Worm (Caenorhabditis elegans) whole organism, L3 larva: ENCODE results near the gene C53B4.2.

Experiments used
- R02D3.7 ChIP-seq: fragments of 150-350 bp; optimal IDR thresholded peaks from 2 replicates; lab custom pipeline; 2014; ENCODE audit warnings: missing biosample characterization, missing genetic modification characterization
- ZK546.5 ChIP-seq: sonication (generic microtip); optimal IDR thresholded peaks from 2 replicates; lab custom pipeline; 2017; ENCODE audit warnings: missing biosample characterization, missing genetic modification characterization
- aly-2 ChIP-seq: fragments of 150-350 bp; optimal IDR thresholded peaks from 2 replicates; lab custom pipeline; 2014; ENCODE audit warnings: missing biosample characterization, missing genetic modification characterization
- ceh-16 ChIP-seq: sonication (generic microtip); optimal IDR thresholded peaks from 2 replicates; lab custom pipeline; 2017; ENCODE audit warnings: missing biosample characterization, missing genetic modification characterization
- ceh-9 ChIP-seq: sonication (generic microtip); optimal IDR thresholded peaks from 2 replicates; lab custom pipeline; 2018; ENCODE audit warnings: missing biosample characterization, missing genetic modification characterization
- egl-27 ChIP-seq: sonication (generic microtip); optimal IDR thresholded peaks from 4 replicates; lab custom pipeline; 2017; ENCODE audit warnings: missing biosample characterization, missing genetic modification reagents, missing genetic modification characterization
- egl-5 ChIP-seq: fragments of 150-350 bp; optimal IDR thresholded peaks from 2 replicates; lab custom pipeline; 2017; ENCODE audit warnings: missing biosample characterization, missing genetic modification reagents, missing genetic modification characterization, inconsistent platforms
- elt-2 ChIP-seq: sonication (generic microtip); optimal IDR thresholded peaks from 2 replicates; lab custom pipeline; 2016; ENCODE audit warnings: missing genetic modification reagents, mild to moderate bottlenecking, missing genetic modification characterization, missing compliant biosample characterization
- elt-3 ChIP-seq, 3 experiments: fragments of 150-350 bp in 1 of 3; sonication (generic microtip) in 2 of 3; optimal IDR thresholded peaks; 2 replicates in 2 of 3; 4 replicates in 1 of 3; lab custom pipeline; 2014 to 2017; ENCODE audit warnings: missing biosample characterization in 3 of 3, missing genetic modification characterization in 3 of 3
- eor-1 ChIP-seq, 2 experiments: fragments of 150-350 bp; optimal IDR thresholded peaks; 2 replicates each; lab custom pipeline; 2014 to 2018; ENCODE audit warnings: missing biosample characterization in 2 of 2, missing genetic modification characterization in 2 of 2
- fkh-10 ChIP-seq: sonication (generic microtip); optimal IDR thresholded peaks from 2 replicates; lab custom pipeline; 2017; ENCODE audit warnings: missing biosample characterization, missing genetic modification reagents, missing genetic modification characterization
- fkh-2 ChIP-seq: fragments of 150-350 bp; optimal IDR thresholded peaks from 2 replicates; lab custom pipeline; 2014; ENCODE audit warnings: missing biosample characterization, missing genetic modification reagents, missing genetic modification characterization
- fos-1 ChIP-seq: fragments of 150-350 bp; optimal IDR thresholded peaks from 2 replicates; lab custom pipeline; 2014; ENCODE audit warnings: missing biosample characterization, missing genetic modification characterization
- hmg-11 ChIP-seq: sonication (generic microtip); optimal IDR thresholded peaks from 2 replicates; lab custom pipeline; 2016; ENCODE audit warnings: missing genetic modification characterization, missing compliant biosample characterization
- jun-1 ChIP-seq: fragments of 150-350 bp; optimal IDR thresholded peaks from 2 replicates; lab custom pipeline; 2014; ENCODE audit warnings: missing biosample characterization, missing genetic modification reagents, missing genetic modification characterization
- lin-39 ChIP-seq: fragments of 150-350 bp; optimal IDR thresholded peaks from 2 replicates; lab custom pipeline; 2018; ENCODE audit warnings: missing biosample characterization, missing genetic modification reagents, missing genetic modification characterization
- lsy-12 ChIP-seq: sonication (generic microtip); optimal IDR thresholded peaks from 2 replicates; lab custom pipeline; 2016; ENCODE audit warnings: mild to moderate bottlenecking, missing genetic modification characterization, missing compliant biosample characterization
- mdl-1 ChIP-seq: fragments of 150-350 bp; optimal IDR thresholded peaks from 2 replicates; lab custom pipeline; 2014; ENCODE audit warnings: missing biosample characterization, missing genetic modification characterization
- mml-1 ChIP-seq: fragments of 150-350 bp; sonication (generic microtip); optimal IDR thresholded peaks from 3 replicates; lab custom pipeline; 2014; ENCODE audit warnings: missing biosample characterization, missing genetic modification characterization
- nhr-11 ChIP-seq: fragments of 150-350 bp; optimal IDR thresholded peaks from 2 replicates; lab custom pipeline; 2014; ENCODE audit warnings: missing biosample characterization, missing genetic modification characterization
- nhr-12 ChIP-seq: fragments of 150-350 bp; optimal IDR thresholded peaks from 2 replicates; lab custom pipeline; 2014; ENCODE audit warnings: missing biosample characterization, missing genetic modification characterization
- nhr-23 ChIP-seq: fragments of 150-350 bp; optimal IDR thresholded peaks from 2 replicates; lab custom pipeline; 2014; ENCODE audit warnings: missing biosample characterization, missing genetic modification reagents, missing genetic modification characterization
- nhr-28 ChIP-seq: fragments of 150-350 bp; optimal IDR thresholded peaks from 2 replicates; lab custom pipeline; 2014; ENCODE audit warnings: missing biosample characterization, missing genetic modification characterization
- pha-4 ChIP-seq: fragments of 150-350 bp; optimal IDR thresholded peaks from 2 replicates; lab custom pipeline; 2014; ENCODE audit warnings: missing biosample characterization, missing genetic modification reagents, missing genetic modification characterization
- pqm-1 ChIP-seq: fragments of 150-350 bp; optimal IDR thresholded peaks from 2 replicates; lab custom pipeline; 2017; ENCODE audit warnings: missing biosample characterization, missing genetic modification characterization, inconsistent platforms
- snpc-4 ChIP-seq: fragments of 150-350 bp; optimal IDR thresholded peaks from 2 replicates; lab custom pipeline; 2014; ENCODE audit warnings: missing biosample characterization, missing genetic modification characterization
- tbx-2 ChIP-seq: sonication (generic microtip); optimal IDR thresholded peaks from 2 replicates; lab custom pipeline; 2016; ENCODE audit warnings: mild to moderate bottlenecking, missing genetic modification characterization, missing compliant biosample characterization
- unc-39 ChIP-seq: sonication (generic microtip); optimal IDR thresholded peaks from 4 replicates; lab custom pipeline; 2017; ENCODE audit warnings: missing biosample characterization, missing genetic modification characterization
- unc-62 ChIP-seq: fragments of 150-350 bp; sonication (generic microtip); optimal IDR thresholded peaks from 4 replicates; lab custom pipeline; 2014; ENCODE audit warnings: missing biosample characterization, missing genetic modification reagents, missing genetic modification characterization
- zag-1 ChIP-seq: fragments of 150-350 bp; optimal IDR thresholded peaks from 2 replicates; lab custom pipeline; 2014; ENCODE audit warnings: missing biosample characterization, missing genetic modification characterization
- ztf-11 ChIP-seq: fragments of 150-350 bp; optimal IDR thresholded peaks from 2 replicates; lab custom pipeline; 2014; ENCODE audit warnings: missing biosample characterization, missing genetic modification characterization
- ztf-4 ChIP-seq: fragments of 150-350 bp; optimal IDR thresholded peaks from 2 replicates; lab custom pipeline; 2014; ENCODE audit warnings: missing biosample characterization, missing genetic modification characterization

Gene C53B4.2

DNA sequence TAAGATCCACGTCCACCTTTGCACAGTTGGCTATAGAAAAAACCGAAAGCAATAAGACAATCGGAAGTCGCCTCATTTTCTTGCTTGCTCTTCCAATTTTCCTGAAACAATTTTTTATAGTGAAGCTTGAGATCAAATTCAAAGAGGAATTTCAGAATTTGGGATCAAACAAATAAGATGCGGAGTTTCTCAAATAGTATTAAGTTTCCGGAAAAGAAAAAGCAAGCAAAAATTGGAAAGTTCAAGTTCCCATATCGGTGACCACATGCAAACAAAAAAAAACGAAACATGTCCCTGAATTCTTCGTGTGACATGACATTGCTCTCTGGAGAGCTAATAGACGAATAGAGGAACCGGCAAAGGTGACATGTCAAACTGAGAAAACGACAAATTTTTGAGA, 39.3 kb downstream of the C53B4.2 start, which contains the start of gene unc-129:
Gene unc-129 (minus strand): TSS at position 101 of the 400 bp plus-strand sequence.
- no peak for TF ChIP-seq ceh-9 (tag; lab: Kevin White, UChicago)
- TF ChIP-seq eor-1 (tag; optimal IDR thresholded peaks at IDR 0.05; lab: Kevin White, UChicago), result no peak
- TF ChIP-seq elt-3 (tag; optimal IDR thresholded peaks at IDR 0.05; lab: Kevin White, UChicago), result no peak
- TF ChIP-seq lsy-12 (tag; lab: Kevin White, UChicago), result no peak
- TF ChIP-seq ztf-4, result no peak
- no peak for TF ChIP-seq egl-5 (tag; lab: Kevin White, UChicago)
- no peak for TF ChIP-seq tbx-2
- no peak for TF ChIP-seq nhr-28 (tag; lab: Kevin White, UChicago)
- no peak for TF ChIP-seq hmg-11
- TF ChIP-seq pha-4 (tag; lab: Kevin White, UChicago), result no peak
- TF ChIP-seq fkh-2 (tag; lab: Kevin White, UChicago), result no peak
- no peak for TF ChIP-seq lin-39 (tag; lab: Kevin White, UChicago)
- TF ChIP-seq fkh-10 (GFP tag; lab: Kevin White, UChicago), result no peak
- TF ChIP-seq zag-1 (tag; lab: Kevin White, UChicago), result no peak
- TF ChIP-seq nhr-11 (tag; lab: Kevin White, UChicago), result no peak
- TF ChIP-seq R02D3.7 (tag; lab: Kevin White, UChicago), result no peak
- TF ChIP-seq ztf-11 (tag; lab: Kevin White, UChicago), result no peak
- TF ChIP-seq, all 47 proteins: peak for 0

DNA sequence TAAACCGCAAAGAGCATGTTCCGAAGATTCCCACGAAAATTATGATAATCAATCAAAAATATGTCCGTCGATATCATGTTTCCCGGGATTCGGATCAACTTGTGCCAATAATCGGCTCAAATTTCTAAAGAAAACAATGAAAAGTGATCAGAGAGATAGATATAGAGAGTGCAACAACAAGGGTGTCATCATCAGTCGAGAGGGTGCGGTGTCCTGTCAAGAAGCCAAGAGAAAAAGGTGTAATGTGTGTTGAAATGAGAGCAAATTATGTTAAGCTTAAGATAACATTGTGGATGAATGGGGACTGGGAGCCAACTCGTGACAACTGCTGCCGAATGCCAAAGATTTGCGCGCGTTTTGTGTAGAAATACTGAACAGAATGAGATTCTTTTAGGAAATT, 42.0 kb downstream of the C53B4.2 start:
- no peak for TF ChIP-seq jun-1 (tag; lab: Kevin White, UChicago)
- no peak for TF ChIP-seq lin-39 (tag; lab: Kevin White, UChicago)
- no peak for TF ChIP-seq lsy-12 (tag; lab: Kevin White, UChicago)
- TF ChIP-seq egl-27 (tag; lab: Kevin White, UChicago), result no peak
- no peak for TF ChIP-seq fos-1 (tag; lab: Kevin White, UChicago)

DNA sequence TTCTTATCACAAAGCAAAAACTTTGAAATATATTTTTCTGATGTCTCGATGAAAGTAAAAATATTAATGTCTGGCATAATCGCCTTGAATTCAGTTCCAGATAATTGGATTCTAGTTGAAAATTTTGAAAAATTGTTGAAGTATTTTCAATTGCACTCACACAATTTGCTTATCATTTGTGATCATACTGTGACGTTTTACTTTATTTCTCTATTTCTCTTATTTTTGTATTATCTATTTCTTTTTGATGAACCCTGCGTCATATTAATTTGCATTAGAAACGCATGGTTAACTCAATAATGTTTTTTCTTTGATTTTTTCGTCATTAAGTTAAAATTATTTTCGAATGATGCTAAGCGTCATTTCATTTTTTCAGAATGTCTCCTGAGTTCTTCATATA, 44.3 kb downstream of the C53B4.2 start, which contains the start of gene C53D6.11:
Gene C53D6.11 (plus strand): TSS at position 328 of the 400 bp plus-strand sequence.
- TF ChIP-seq pqm-1 (peak; percentile 13), elt-2 (tag; lab: Kevin White, UChicago) (peak; percentile 67), fos-1 (tag; lab: Kevin White, UChicago) (no peak), nhr-12 (tag; lab: Kevin White, UChicago) (no peak), pha-4 (tag; lab: Kevin White, UChicago) (peak; percentile 30)
- TF ChIP-seq, all 47 proteins: peak for 3

DNA sequence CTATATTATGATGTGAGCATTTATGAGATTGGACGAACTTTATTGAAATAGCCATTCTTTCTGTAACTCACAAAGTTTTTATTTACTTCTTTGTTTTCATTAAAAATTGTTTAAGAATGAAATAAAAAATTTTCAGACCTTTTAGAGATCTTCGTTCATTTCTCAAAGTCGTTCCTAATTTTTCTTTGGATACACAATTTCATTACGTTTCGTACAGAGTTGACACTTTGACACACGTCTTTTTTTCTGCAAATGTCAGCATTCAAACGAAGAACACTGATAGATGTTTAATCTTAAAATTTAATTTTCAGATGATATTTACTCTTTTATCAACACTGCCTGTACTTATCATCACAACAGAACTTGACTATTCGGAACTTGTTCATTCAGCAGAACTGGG, 50.5 kb downstream of the C53B4.2 start, which contains the start of gene acc-2:
Gene acc-2 (plus strand): TSS at position 301 of the 400 bp plus-strand sequence.
- no peak for TF ChIP-seq aly-2
- no peak for TF ChIP-seq pqm-1
- TF ChIP-seq mml-1, result no peak
- TF ChIP-seq ZK546.5 (tag; lab: Kevin White, UChicago), result no peak
- TF ChIP-seq nhr-28 (tag; lab: Kevin White, UChicago), result no peak
- no peak for TF ChIP-seq jun-1 (tag; lab: Kevin White, UChicago)
- no peak for TF ChIP-seq ceh-16 (tag; lab: Kevin White, UChicago)
- no peak for TF ChIP-seq unc-39 (tag; lab: Kevin White, UChicago)
- TF ChIP-seq nhr-23, result no peak
- no peak for TF ChIP-seq unc-62 (GFP tag; lab: Kevin White, UChicago)
- TF ChIP-seq snpc-4 (tag; lab: Kevin White, UChicago), result no peak
- TF ChIP-seq nhr-11 (tag; lab: Kevin White, UChicago), result no peak
- TF ChIP-seq elt-2 (tag; lab: Kevin White, UChicago), result no peak
- no peak for TF ChIP-seq mdl-1 (tag; lab: Kevin White, UChicago)
